Fruit fly (Drosophila melanogaster) whole organism, adult: ENCODE measurements around the gene kon.

ENCODE experiments used
- CG11617 ChIP-seq: fragments of 200-800 bp; sonication (Bioruptor generic); optimal IDR thresholded peaks from 2 replicates; lab custom pipeline; 2017; ENCODE audit warnings: mild to moderate bottlenecking, missing biosample characterization, missing genetic modification reagents, missing genetic modification characterization
- CG12768 ChIP-seq: fragments of 200-800 bp; sonication (Bioruptor generic); optimal IDR thresholded peaks from 2 replicates; lab custom pipeline; 2017; ENCODE audit warnings: missing biosample characterization, missing genetic modification characterization, mild to moderate bottlenecking, moderate library complexity, missing genetic modification reagents
- CG7101 ChIP-seq: fragments of 200-800 bp; sonication (Bioruptor generic); optimal IDR thresholded peaks from 2 replicates; lab custom pipeline; 2018; ENCODE audit warnings: missing biosample characterization, mild to moderate bottlenecking, missing genetic modification characterization, moderate library complexity
- Clk ChIP-seq: fragments of 200-800 bp; sonication (Bioruptor generic); optimal IDR thresholded peaks from 2 replicates; lab custom pipeline; 2017; ENCODE audit warnings: missing biosample characterization, missing genetic modification characterization
- kay ChIP-seq: fragments of 200-800 bp; sonication (Bioruptor generic); peaks from one replicate; lab custom pipeline; 2016; ENCODE audit warnings: missing biosample characterization, missing genetic modification characterization, borderline replicate concordance
- ovo ChIP-seq: fragments of 200-800 bp; sonication (Bioruptor generic); optimal IDR thresholded peaks from 2 replicates; lab custom pipeline; 2016; ENCODE audit warnings: missing biosample characterization, missing genetic modification characterization
- toe ChIP-seq: fragments of 200-800 bp; sonication (Bioruptor generic); optimal IDR thresholded peaks from 2 replicates; lab custom pipeline; 2016; ENCODE audit warnings: missing biosample characterization, missing genetic modification characterization

DNA sequence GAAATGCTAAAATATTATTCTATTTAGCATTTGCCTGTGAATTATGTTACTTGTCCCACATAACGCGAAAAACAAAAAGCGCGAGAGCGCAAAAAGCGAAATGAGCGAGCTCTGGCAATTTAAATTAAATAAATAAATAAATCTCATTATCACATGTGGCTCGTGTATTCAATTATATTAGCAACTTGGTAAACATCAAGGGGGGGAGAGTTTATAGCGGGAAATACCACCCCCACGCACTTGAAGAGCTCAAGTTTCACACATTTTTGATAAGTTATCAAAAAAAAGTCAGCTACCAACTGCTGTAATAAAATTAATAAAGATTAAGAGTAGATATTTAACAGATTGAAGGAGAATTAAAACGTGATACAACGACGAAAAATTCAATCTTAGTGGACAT lies 45.7 kb upstream of the kon start:
- TF ChIP-seq toe, result no peak
- TF ChIP-seq Clk (GFP tag; lab: Kevin White, UChicago), result no peak
- TF ChIP-seq ovo (GFP tag; lab: Kevin White, UChicago), result no peak
- TF ChIP-seq CG11617 (GFP tag; lab: Kevin White, UChicago), result no peak
- TF ChIP-seq kay (GFP tag; lab: Kevin White, UChicago), result no peak
- no peak for TF ChIP-seq CG7101 (tag; lab: Kevin White, UChicago)
- no peak for TF ChIP-seq CG12768 (GFP tag; lab: Kevin White, UChicago)
